Worm (Caenorhabditis elegans) whole organism, young adult: ENCODE measurements around the gene sru-7.

ENCODE experiments used
- B0035.1 ChIP-seq: sonication (generic microtip); optimal IDR thresholded peaks from 2 replicates; lab custom pipeline; 2016; ENCODE audit warnings: missing genetic modification characterization, mild to moderate bottlenecking, missing compliant biosample characterization, missing genotype, missing genetic modification reagents
- C17E4.6 ChIP-seq: fragments of 200-800 bp; sonication (Bioruptor generic); IDR thresholded peaks from 2 replicates; pipeline ENCODE4 v1.3.6; 2022; ENCODE audit warnings: missing genetic modification reagents, missing genetic modification characterization, missing compliant biosample characterization
- F37B4.10 ChIP-seq: fragments of 200-800 bp; sonication (Bioruptor generic); IDR thresholded peaks from 2 replicates; pipeline ENCODE4 v1.3.6; 2022; ENCODE audit warnings: missing genetic modification characterization, missing compliant biosample characterization
- F39B2.1 ChIP-seq: fragments of 200-800 bp; sonication (Bioruptor generic); IDR thresholded peaks from 2 replicates; pipeline ENCODE4 v1.3.6; 2022; ENCODE audit warnings: missing genetic modification reagents, missing genetic modification characterization, missing compliant biosample characterization
- F52B5.7 ChIP-seq: sonication (generic microtip); optimal IDR thresholded peaks from 2 replicates; lab custom pipeline; 2016; ENCODE audit warnings: mild to moderate bottlenecking, missing genetic modification characterization, missing compliant biosample characterization
- F57C9.4 ChIP-seq: sonication (generic microtip); optimal IDR thresholded peaks from 2 replicates; lab custom pipeline; 2017; ENCODE audit warnings: mild to moderate bottlenecking, missing genetic modification characterization, missing compliant biosample characterization
- K11D2.4 ChIP-seq: fragments of 200-800 bp; sonication (Bioruptor generic); IDR thresholded peaks from 2 replicates; pipeline ENCODE4 v1.3.6; 2022; ENCODE audit warnings: missing genetic modification reagents, missing genetic modification characterization, missing compliant biosample characterization
- K12H6.12 ChIP-seq: fragments of 200-800 bp; sonication (Bioruptor generic); optimal IDR thresholded peaks from 2 replicates; lab custom pipeline; 2018; ENCODE audit warnings: mild to moderate bottlenecking, missing genetic modification characterization, missing compliant biosample characterization
- Y53F4B.3 ChIP-seq: fragments of 200-800 bp; sonication (Bioruptor generic); IDR thresholded peaks from 2 replicates; pipeline ENCODE4 v1.3.6; 2022; ENCODE audit warnings: missing genetic modification reagents, missing genetic modification characterization, missing compliant biosample characterization
- Y53G8AR.9 ChIP-seq: fragments of 200-800 bp; sonication (Bioruptor generic); conservative IDR thresholded peaks from 2 replicates; pipeline ENCODE4 v1.3.6; 2022; ENCODE audit warnings: missing genetic modification reagents, missing genetic modification characterization, missing compliant biosample characterization
- ZK185.1 ChIP-seq: sonication (generic microtip); optimal IDR thresholded peaks from 2 replicates; lab custom pipeline; 2016; ENCODE audit warnings: mild to moderate bottlenecking, missing genetic modification characterization, missing compliant biosample characterization; ENCODE audit not compliant: poor library complexity, severe bottlenecking
- akir-1 ChIP-seq: fragments of 200-800 bp; sonication (Bioruptor generic); optimal IDR thresholded peaks from 2 replicates; lab custom pipeline; 2018; ENCODE audit warnings: mild to moderate bottlenecking, missing genetic modification characterization, moderate library complexity, missing compliant biosample characterization
- ama-1 ChIP-seq, 3 experiments: fragments of 150-350 bp in 1 of 3; sonication (generic microtip) in 2 of 3; optimal IDR thresholded peaks; 2 replicates each; lab custom pipeline; 2014 to 2018; ENCODE audit warnings: missing biosample characterization in 2 of 3, missing genetic modification characterization in 2 of 3, missing genetic modification reagents in 2 of 3
- atf-7 ChIP-seq: sonication (generic microtip); optimal IDR thresholded peaks from 2 replicates; lab custom pipeline; 2017; ENCODE audit warnings: mild to moderate bottlenecking, missing genetic modification characterization, missing compliant biosample characterization
- attf-3 ChIP-seq: fragments of 200-800 bp; sonication (Bioruptor generic); conservative IDR thresholded peaks from 2 replicates; pipeline ENCODE4 v1.3.6; 2022; ENCODE audit warnings: missing genetic modification reagents, missing genetic modification characterization, missing compliant biosample characterization
- attf-6 ChIP-seq: fragments of 200-800 bp; sonication (Bioruptor generic); IDR thresholded peaks from 2 replicates; pipeline ENCODE4 v1.3.6; 2022; ENCODE audit warnings: missing genetic modification reagents, missing genetic modification characterization, missing compliant biosample characterization
- ceh-27 ChIP-seq: fragments of 200-800 bp; sonication (Bioruptor generic); optimal IDR thresholded peaks from 2 replicates; lab custom pipeline; 2018; ENCODE audit warnings: mild to moderate bottlenecking, missing genetic modification characterization, moderate library complexity, missing compliant biosample characterization
- ceh-40 ChIP-seq: fragments of 200-800 bp; sonication (Bioruptor generic); IDR thresholded peaks from 2 replicates; pipeline ENCODE4 v1.3.6; 2022; ENCODE audit warnings: missing genetic modification characterization, missing compliant biosample characterization
- ceh-91 ChIP-seq: fragments of 200-800 bp; sonication (Bioruptor generic); IDR thresholded peaks from 2 replicates; pipeline ENCODE4 v1.3.6; 2022; ENCODE audit warnings: missing genetic modification reagents, missing genetic modification characterization, missing compliant biosample characterization
- egl-18 ChIP-seq: fragments of 200-800 bp; sonication (Bioruptor generic); IDR thresholded peaks from 2 replicates; pipeline ENCODE4 v1.3.6; 2022; ENCODE audit warnings: missing genetic modification reagents, missing genetic modification characterization, missing compliant biosample characterization
- ekl-4 ChIP-seq: fragments of 200-800 bp; sonication (Bioruptor generic); IDR thresholded peaks from 2 replicates; pipeline ENCODE4 v1.3.6; 2022; ENCODE audit warnings: missing genetic modification reagents, missing genetic modification characterization, missing compliant biosample characterization
- him-1 ChIP-seq: sonication (generic microtip); optimal IDR thresholded peaks from 2 replicates; lab custom pipeline; 2016; ENCODE audit warnings: missing genotype, missing genetic modification reagents, missing genetic modification characterization, missing compliant biosample characterization
- hlh-12 ChIP-seq: sonication (generic microtip); optimal IDR thresholded peaks from 2 replicates; lab custom pipeline; 2016; ENCODE audit warnings: missing genetic modification characterization, missing compliant biosample characterization
- lin-26 ChIP-seq: fragments of 200-800 bp; sonication (Bioruptor generic); IDR thresholded peaks from 2 replicates; pipeline ENCODE4 v1.3.6; 2022; ENCODE audit warnings: missing genetic modification reagents, missing genetic modification characterization, missing compliant biosample characterization
- lin-35 ChIP-seq, 3 experiments: fragments of 150-350 bp in 2 of 3; sonication (generic microtip) in 1 of 3; optimal IDR thresholded peaks; 2 replicates each; lab custom pipeline; 2014 to 2018; ENCODE audit warnings: missing biosample characterization in 3 of 3, missing genetic modification characterization in 3 of 3, missing genetic modification reagents in 3 of 3
- lin-40 ChIP-seq: sonication (generic microtip); optimal IDR thresholded peaks from 2 replicates; lab custom pipeline; 2016; ENCODE audit warnings: missing genetic modification characterization, mild to moderate bottlenecking, missing compliant biosample characterization, missing genotype, missing genetic modification reagents
- lsl-1 ChIP-seq: fragments of 200-800 bp; sonication (Bioruptor generic); optimal IDR thresholded peaks from 2 replicates; lab custom pipeline; 2018; ENCODE audit warnings: mild to moderate bottlenecking, missing genetic modification characterization, moderate library complexity, missing compliant biosample characterization
- mcd-1 ChIP-seq: fragments of 200-800 bp; sonication (Bioruptor generic); IDR thresholded peaks from 2 replicates; pipeline ENCODE4 v1.3.6; 2022; ENCODE audit warnings: missing genetic modification reagents, missing genetic modification characterization, missing compliant biosample characterization
- mxl-1 ChIP-seq: sonication (generic microtip); optimal IDR thresholded peaks from 2 replicates; lab custom pipeline; 2016; ENCODE audit warnings: missing genetic modification characterization, missing compliant biosample characterization
- nfya-2 ChIP-seq: fragments of 200-800 bp; sonication (Bioruptor generic); IDR thresholded peaks from 2 replicates; pipeline ENCODE4 v1.3.6; 2022; ENCODE audit warnings: missing genetic modification reagents, missing genetic modification characterization, missing compliant biosample characterization
- nhr-179 ChIP-seq: sonication (generic microtip); optimal IDR thresholded peaks from 2 replicates; lab custom pipeline; 2016; ENCODE audit warnings: mild to moderate bottlenecking, missing genetic modification characterization, missing compliant biosample characterization
- snpc-1.3 ChIP-seq: sonication (generic microtip); optimal IDR thresholded peaks from 2 replicates; lab custom pipeline; 2017; ENCODE audit warnings: missing genetic modification characterization, mild to moderate bottlenecking, missing compliant biosample characterization, antibody characterized with exemption, moderate library complexity, missing genotype, missing genetic modification reagents; ENCODE audit not compliant: insufficient read depth
- zfh-2 ChIP-seq: fragments of 200-800 bp; sonication (Bioruptor generic); conservative IDR thresholded peaks from 2 replicates; pipeline ENCODE4 v1.3.6; 2022; ENCODE audit warnings: missing genetic modification reagents, missing genetic modification characterization, missing compliant biosample characterization
- zim-3 ChIP-seq: sonication (generic microtip); optimal IDR thresholded peaks from 2 replicates; lab custom pipeline; 2017; ENCODE audit warnings: mild to moderate bottlenecking, missing genetic modification characterization, moderate library complexity, missing compliant biosample characterization
- ztf-3 ChIP-seq: fragments of 200-800 bp; sonication (Bioruptor generic); optimal IDR thresholded peaks from 2 replicates; lab custom pipeline; 2018; ENCODE audit warnings: mild to moderate bottlenecking, missing genetic modification characterization, missing compliant biosample characterization

sru-7 gene

DNA sequence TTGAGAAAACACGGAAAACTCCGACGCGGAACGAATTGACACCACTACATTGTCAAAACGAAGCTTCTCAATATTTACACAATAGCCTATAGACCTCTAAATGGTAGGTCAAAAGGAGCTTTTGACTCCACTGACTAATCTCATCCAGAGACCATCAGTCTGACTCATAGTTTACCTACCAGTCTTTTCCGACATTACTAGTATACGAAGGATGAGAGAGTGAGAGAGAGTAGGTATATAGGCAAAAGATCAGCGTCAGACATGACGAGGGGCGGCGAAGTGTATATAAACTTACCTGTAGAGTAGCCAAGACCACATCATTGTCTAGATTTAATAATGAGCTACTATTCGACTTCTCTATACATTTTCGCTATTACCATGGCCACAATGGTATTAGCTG lies 5.2 kb upstream of the sru-7 start, which contains the start of gene srlf-3:
srlf-3 (plus strand) TSS at position 301 of the 400 bp plus-strand sequence.
- no peak for TF ChIP-seq ekl-4
- no peak for TF ChIP-seq snpc-1.3 (tag; lab: Kevin White, UChicago)
- TF ChIP-seq mcd-1 (GFP tag; lab: Robert Waterston, UW): no peak
- TF ChIP-seq ztf-3: no peak
- TF ChIP-seq B0035.1 (tag; lab: Kevin White, UChicago): no peak
- TF ChIP-seq ceh-91 (GFP tag; lab: Robert Waterston, UW): no peak
- TF ChIP-seq, all 124 proteins: peak for 0

DNA sequence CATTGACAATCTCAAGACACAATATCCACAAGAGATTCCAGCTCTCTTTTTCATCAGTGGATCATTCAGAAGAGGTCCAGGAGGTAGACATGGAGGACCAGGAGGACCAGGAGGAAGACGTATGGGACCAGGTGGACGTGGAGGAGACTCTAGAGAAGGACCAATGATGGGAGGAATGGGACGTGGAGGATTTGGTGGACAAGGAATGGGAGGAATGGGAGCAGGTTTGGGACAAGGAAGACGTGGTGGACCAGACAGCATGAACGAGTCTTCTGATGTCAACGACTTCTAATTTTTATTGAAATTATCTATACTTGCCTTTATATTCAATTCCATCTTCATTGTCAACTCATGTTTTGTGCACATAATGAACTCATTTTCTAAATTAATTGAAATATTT lies 4.3 kb upstream of the sru-7 start:
- 0 out of 2 replicates have a peak, but pooled peaks have one; percentile 25 for TF ChIP-seq zfh-2 (GFP tag; lab: Robert Waterston, UW)
- no peak for TF ChIP-seq nhr-179

DNA sequence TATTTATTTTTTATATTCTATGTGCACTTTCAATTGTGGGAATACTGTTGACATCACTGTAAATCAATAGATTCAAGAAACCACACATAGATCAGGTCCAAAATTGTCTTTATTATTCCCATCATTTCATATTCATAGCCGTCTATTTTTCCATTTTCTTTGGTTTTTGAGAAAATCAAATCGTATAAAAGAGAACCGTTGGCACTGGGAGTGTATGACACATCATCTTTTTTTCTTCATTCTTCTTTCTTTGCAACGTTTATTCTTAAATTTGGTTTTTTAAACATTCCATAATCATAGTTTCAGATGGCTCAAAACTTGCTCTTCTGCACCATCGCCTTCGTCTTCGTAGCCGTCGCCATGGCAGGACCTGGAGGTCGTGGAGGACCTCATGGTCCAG lies 2.4 kb upstream of the sru-7 start, which contains the start of gene srlf-2:
srlf-2 (plus strand) TSS at position 301 of the 400 bp plus-strand sequence.
- no peak for TF ChIP-seq ceh-40
- TF ChIP-seq snpc-1.3 (tag; lab: Kevin White, UChicago): no peak
- no peak for TF ChIP-seq ama-1 (optimal IDR thresholded peaks at IDR 0.05; lab: Kevin White, UChicago)
- no peak for TF ChIP-seq ama-1 (GFP tag; optimal IDR thresholded peaks at IDR 0.05; lab: Kevin White, UChicago)
- no peak for TF ChIP-seq lin-40 (tag; lab: Kevin White, UChicago)
- no peak for TF ChIP-seq F57C9.4 (tag; lab: Kevin White, UChicago)
- no peak for TF ChIP-seq ZK185.1 (tag; lab: Kevin White, UChicago)
- no peak for TF ChIP-seq nfya-2 (GFP tag; lab: Robert Waterston, UW)
- no peak for TF ChIP-seq hlh-12
- TF ChIP-seq K11D2.4 (GFP tag; lab: Robert Waterston, UW): no peak
- TF ChIP-seq F52B5.7 (tag; lab: Kevin White, UChicago): no peak
- TF ChIP-seq lin-26 (GFP tag; lab: Robert Waterston, UW): no peak
- TF ChIP-seq attf-6 (GFP tag; lab: Robert Waterston, UW): no peak
- no peak for TF ChIP-seq attf-3 (GFP tag; lab: Robert Waterston, UW)
- TF ChIP-seq atf-7 (tag; lab: Kevin White, UChicago): no peak

DNA sequence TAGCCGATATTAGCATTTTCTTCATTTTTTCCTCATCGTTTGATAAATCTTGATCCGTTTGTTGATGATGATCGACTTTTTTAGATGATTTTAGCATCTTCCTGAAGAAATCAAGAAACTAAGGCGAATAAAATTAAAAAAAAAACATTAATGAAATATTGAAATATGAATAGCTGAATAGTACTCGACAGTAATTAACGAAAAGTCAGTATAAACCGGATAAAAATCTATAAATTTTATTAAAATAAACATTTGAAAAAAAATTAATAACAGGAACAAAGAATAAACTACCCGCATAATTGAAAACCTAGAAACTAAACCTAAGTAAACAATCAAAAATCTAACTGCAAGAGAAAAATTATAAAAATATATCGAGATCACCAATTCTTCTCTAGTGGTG lies 3.9 kb downstream of the sru-7 start, which contains the start of gene C28C12.12:
C28C12.12 (minus strand) TSS at position 101 of the 400 bp plus-strand sequence.
- TF ChIP-seq ekl-4 (no peak), ceh-91 (GFP tag; lab: Robert Waterston, UW) (no peak), him-1 (tag; lab: Kevin White, UChicago) (no peak), zim-3 (tag; lab: Kevin White, UChicago) (no peak), C17E4.6 (GFP tag; lab: Robert Waterston, UW) (no peak), Y53G8AR.9 (GFP tag; lab: Robert Waterston, UW) (no peak), F39B2.1 (GFP tag; lab: Robert Waterston, UW) (no peak), mxl-1 (tag; lab: Kevin White, UChicago) (no peak), lin-35 (GFP tag; optimal IDR thresholded peaks at IDR 0.05; lab: Kevin White, UChicago) (no peak), lsl-1 (GFP tag; lab: Kevin White, UChicago) (no peak), K12H6.12 (tag; lab: Kevin White, UChicago) (no peak), F37B4.10 (GFP tag; lab: Robert Waterston, UW) (no peak), Y53F4B.3 (GFP tag; lab: Robert Waterston, UW) (no peak), K11D2.4 (GFP tag; lab: Robert Waterston, UW) (no peak), egl-18 (GFP tag; lab: Robert Waterston, UW) (no peak), akir-1 (GFP tag; lab: Kevin White, UChicago) (no peak), hlh-12 (no peak), atf-7 (tag; lab: Kevin White, UChicago) (no peak), ceh-27 (no peak)
